Fruit fly (Drosophila melanogaster): ENCODE data around the gene CG3847.

CG3847 gene

DNA sequence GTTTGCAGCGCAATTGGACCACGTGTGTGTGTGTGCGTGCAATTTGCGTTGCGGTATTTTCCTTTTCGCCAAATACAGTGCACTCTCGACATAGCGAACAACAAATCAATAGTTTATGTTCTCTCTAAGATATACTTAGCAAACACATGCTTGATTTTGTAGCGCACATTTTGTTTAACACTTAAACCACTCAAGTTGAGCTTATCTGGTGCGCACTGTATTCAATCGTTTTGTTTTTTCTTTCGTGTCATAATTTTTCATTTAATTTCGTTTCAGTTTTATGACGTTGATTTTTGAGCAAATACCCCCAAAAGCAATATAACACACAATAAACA is 19.4 kb downstream of the CG3847 start (continued):
- TF ChIP-seq Fer1 (GFP tag; optimal IDR thresholded peaks at IDR 0.05) (peak; percentile 87), crc (GFP tag; optimal IDR thresholded peaks at IDR 0.05) (peak; percentile 77), trh (GFP tag; optimal IDR thresholded peaks at IDR 0.05) (peak; percentile 34), hth (optimal IDR thresholded peaks at IDR 0.05) (no peak), jumu (GFP tag; optimal IDR thresholded peaks at IDR 0.05) (peak; percentile 75), ato (GFP tag; IDR thresholded peaks at IDR 0.05; ENCODE audit: partially characterized antibody) (no peak), CG7556 (GFP tag; optimal IDR thresholded peaks at IDR 0.05) (peak; percentile 79), lbe (GFP tag; optimal IDR thresholded peaks at IDR 0.05) (peak; percentile 91), CG10979 (tag; optimal IDR thresholded peaks at IDR 0.05) (peak; percentile 56), p53 (GFP tag; optimal IDR thresholded peaks at IDR 0.05) (peak; percentile 52), CG10267 (tag; optimal IDR thresholded peaks at IDR 0.05) (peak; percentile 51), mirr (GFP tag; optimal IDR thresholded peaks at IDR 0.05) (peak; percentile 91), CG1024 (GFP tag; IDR thresholded peaks at IDR 0.05) (peak; percentile 78), CG7372 (GFP tag; IDR thresholded peaks at IDR 0.05) (peak; percentile 84), CG1602 (GFP tag; optimal IDR thresholded peaks at IDR 0.05) (peak; percentile 65), B-H2 (GFP tag; optimal IDR thresholded peaks at IDR 0.05) (peak; percentile 93), trem (tag; optimal IDR thresholded peaks at IDR 0.05) (peak; percentile 6), btn (GFP tag; optimal IDR thresholded peaks at IDR 0.05) (peak; percentile 61), Lpt (GFP tag; optimal IDR thresholded peaks at IDR 0.05) (no peak), slbo (GFP tag; IDR thresholded peaks at IDR 0.05) (peak; percentile 96), CG2120 (GFP tag; optimal IDR thresholded peaks at IDR 0.05) (peak; percentile 94), CG32772 (GFP tag; IDR thresholded peaks at IDR 0.05) (peak; percentile 85), gce (GFP tag; IDR thresholded peaks at IDR 0.05) (peak; percentile 74; the same call in 1 of the 3 replicates), Nf-YB (GFP tag; optimal IDR thresholded peaks at IDR 0.05) (peak; percentile 54), z (GFP tag; IDR thresholded peaks at IDR 0.05) (0 out of 3 replicates have a peak, but pooled peaks have one; percentile 35), salm (tag; optimal IDR thresholded peaks at IDR 0.05) (peak; percentile 29), Sox102F (GFP tag; optimal IDR thresholded peaks at IDR 0.05) (peak; percentile 88), Sox100B (GFP tag; optimal IDR thresholded peaks at IDR 0.05) (peak; percentile 76), Sry-β (GFP tag; optimal IDR thresholded peaks at IDR 0.05) (no peak), CG13624 (GFP tag; optimal IDR thresholded peaks at IDR 0.05) (peak; percentile 95), CG32532 (GFP tag; IDR thresholded peaks at IDR 0.05) (peak; percentile 95), Ravus (GFP tag; IDR thresholded peaks at IDR 0.05) (peak; percentile 77), CG11560 (tag; IDR thresholded peaks at IDR 0.05) (peak; percentile 54; the same call in 1 of the 3 replicates), CG3407 (GFP tag; optimal IDR thresholded peaks at IDR 0.05) (peak; percentile 21), HLH54F (GFP tag; optimal IDR thresholded peaks at IDR 0.05) (peak; percentile 86), HmgZ (tag; optimal IDR thresholded peaks at IDR 0.05) (peak; percentile 93), sens (GFP tag) (peak; percentile 94), aop (GFP tag; IDR thresholded peaks at IDR 0.05) (peak; percentile 69), CrebB (tag; optimal IDR thresholded peaks at IDR 0.05) (peak; percentile 72), CG12236 (GFP tag; optimal IDR thresholded peaks at IDR 0.05) (peak; percentile 61), tup (GFP tag; optimal IDR thresholded peaks at IDR 0.05) (peak; percentile 41), NC2α (GFP tag; optimal IDR thresholded peaks at IDR 0.05) (peak; percentile 16), pum (GFP tag; optimal IDR thresholded peaks at IDR 0.05) (peak; percentile 82), ac (GFP tag; optimal IDR thresholded peaks at IDR 0.05) (no peak), insv (GFP tag; optimal IDR thresholded peaks at IDR 0.05) (no peak), vvl (GFP tag; IDR thresholded peaks at IDR 0.05) (peak; percentile 95), ci (GFP tag; IDR thresholded peaks at IDR 0.05) (peak; percentile 93), PHDP (tag; optimal IDR thresholded peaks at IDR 0.05) (peak; percentile 89), CG17912 (GFP tag; optimal IDR thresholded peaks at IDR 0.05) (no peak), maf-S (GFP tag; optimal IDR thresholded peaks at IDR 0.05) (peak; percentile 87), Spps (tag; optimal IDR thresholded peaks at IDR 0.05) (no peak), abd-A (tag; optimal IDR thresholded peaks at IDR 0.05) (no peak), CG1529 (GFP tag; optimal IDR thresholded peaks at IDR 0.05) (peak; percentile 34)
